Fruit fly (Drosophila melanogaster): Measurements from ENCODE around the gene Rpn2.

DNA sequence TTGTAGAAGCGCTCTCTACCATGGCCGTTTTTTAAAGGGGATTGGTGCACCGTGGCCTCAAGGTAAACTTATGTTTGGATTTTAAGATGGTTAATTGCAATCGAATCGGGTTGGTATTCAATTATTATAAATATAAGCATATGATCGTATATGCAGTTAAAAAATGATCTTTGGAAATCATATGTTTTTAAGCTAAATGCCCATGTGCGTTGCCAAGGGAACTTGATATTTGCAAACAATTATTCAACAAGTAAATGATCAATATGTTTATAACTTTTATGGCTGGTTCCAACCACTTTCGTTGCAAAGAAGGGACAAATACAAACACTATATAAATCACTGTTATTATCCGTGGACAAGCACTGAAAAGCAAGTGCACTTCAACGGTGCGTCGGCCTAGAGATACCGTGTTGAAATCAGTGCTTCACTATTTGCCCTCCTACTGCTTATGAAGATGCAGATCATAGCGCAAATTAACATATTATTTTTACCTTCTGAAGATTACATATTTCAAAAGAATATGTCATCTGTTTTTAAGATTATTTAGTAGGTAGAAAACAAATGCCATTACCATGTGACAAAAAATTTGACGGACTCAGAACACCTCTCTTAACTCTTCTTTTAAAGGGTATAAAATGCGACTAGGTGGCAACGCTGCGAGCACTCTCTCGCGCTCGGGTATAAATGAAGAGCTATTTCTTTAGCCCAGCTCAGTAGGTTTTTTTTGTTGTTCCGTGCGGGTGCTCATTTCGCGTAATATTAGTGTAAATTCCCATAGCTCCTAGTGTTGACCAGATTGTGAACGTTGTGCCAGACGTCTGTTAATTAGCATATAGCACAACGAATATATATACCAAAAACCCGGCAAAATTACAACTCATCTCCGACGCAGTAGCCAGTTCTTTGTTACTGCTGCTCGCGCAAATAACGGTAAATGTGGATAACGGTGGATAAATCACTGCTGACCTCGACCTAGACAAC, 4.4 kb downstream of the Rpn2 start, which contains the start of gene rdog:
- TF ChIP-seq Hr96 (GFP tag; optimal IDR thresholded peaks at IDR 0.05) (peak; percentile 89), ovo (GFP tag; optimal IDR thresholded peaks at IDR 0.05) (peak; percentile 97), cnc (optimal IDR thresholded peaks at IDR 0.05) (peak in 1 of 2 experiments; percentile 10), Mnt (GFP tag; optimal IDR thresholded peaks at IDR 0.05) (peak; percentile 71), pad (GFP tag; optimal IDR thresholded peaks at IDR 0.05) (peak; percentile 73), CG11617 (GFP tag; optimal IDR thresholded peaks at IDR 0.05) (peak; percentile 92), CG12768 (GFP tag; optimal IDR thresholded peaks at IDR 0.05) (peak; percentile 86), kay (GFP tag; ENCODE audit: borderline replicate concordance) (no peak), bab1 (GFP tag; optimal IDR thresholded peaks at IDR 0.05) (peak; percentile 80), CG14711 (tag; optimal IDR thresholded peaks at IDR 0.05) (peak; percentile 63), CG33017 (tag; optimal IDR thresholded peaks at IDR 0.05) (peak; percentile 77), CG7045 (GFP tag; optimal IDR thresholded peaks at IDR 0.05) (peak; percentile 82), tj (GFP tag; optimal IDR thresholded peaks at IDR 0.05) (peak; percentile 59), cic (GFP tag; optimal IDR thresholded peaks at IDR 0.05) (peak; percentile 74)
